Fruit fly (Drosophila melanogaster) whole organism, adult: ENCODE measurements around the gene Sur.

Source experiments
- CG11617 ChIP-seq: fragments of 200-800 bp; sonication (Bioruptor generic); optimal IDR thresholded peaks from 2 replicates; lab custom pipeline; 2017; ENCODE audit warnings: mild to moderate bottlenecking, missing biosample characterization, missing genetic modification reagents, missing genetic modification characterization
- CG14711 ChIP-seq: fragments of 200-800 bp; sonication (Bioruptor generic); optimal IDR thresholded peaks from 2 replicates; lab custom pipeline; 2018; ENCODE audit warnings: missing biosample characterization, mild to moderate bottlenecking, missing genetic modification characterization, moderate library complexity
- CG1620 ChIP-seq: fragments of 200-800 bp; sonication (Bioruptor generic); optimal IDR thresholded peaks from 2 replicates; lab custom pipeline; 2016; ENCODE audit warnings: missing biosample characterization, missing genetic modification characterization
- CG5204 ChIP-seq: fragments of 200-800 bp; sonication (Bioruptor generic); optimal IDR thresholded peaks from 2 replicates; lab custom pipeline; 2016; ENCODE audit warnings: missing biosample characterization, missing genetic modification characterization
- Crg-1 ChIP-seq: fragments of 200-800 bp; sonication (Bioruptor generic); optimal IDR thresholded peaks from 2 replicates; lab custom pipeline; 2016; ENCODE audit warnings: missing biosample characterization, missing genetic modification characterization
- Hr96 ChIP-seq: fragments of 200-800 bp; sonication (Bioruptor generic); optimal IDR thresholded peaks from 2 replicates; lab custom pipeline; 2016; ENCODE audit warnings: missing biosample characterization, missing genetic modification characterization
- Mnt ChIP-seq: fragments of 200-800 bp; sonication (Bioruptor generic); optimal IDR thresholded peaks from 2 replicates; lab custom pipeline; 2016; ENCODE audit warnings: missing biosample characterization, mild to moderate bottlenecking, missing genetic modification characterization
- cic ChIP-seq: fragments of 200-800 bp; sonication (Bioruptor generic); optimal IDR thresholded peaks from 2 replicates; lab custom pipeline; 2017; ENCODE audit warnings: missing biosample characterization, mild to moderate bottlenecking, missing genetic modification characterization, moderate library complexity
- cnc ChIP-seq, 2 experiments: fragments of >200 bp; optimal IDR thresholded peaks; 2 replicates each; lab custom pipeline; 2017
- kay ChIP-seq: fragments of 200-800 bp; sonication (Bioruptor generic); peaks from one replicate; lab custom pipeline; 2016; ENCODE audit warnings: missing biosample characterization, missing genetic modification characterization, borderline replicate concordance
- ovo ChIP-seq: fragments of 200-800 bp; sonication (Bioruptor generic); optimal IDR thresholded peaks from 2 replicates; lab custom pipeline; 2016; ENCODE audit warnings: missing biosample characterization, missing genetic modification characterization
- tj ChIP-seq: fragments of 200-800 bp; sonication (Bioruptor generic); optimal IDR thresholded peaks from 3 replicates; lab custom pipeline; 2017; ENCODE audit warnings: missing biosample characterization, mild to moderate bottlenecking, missing genetic modification characterization, moderate library complexity

dm6 chr2L:10220010-10220409 is 21.1 kb upstream of the Sur start:
- TF ChIP-seq Hr96 (GFP tag; lab: Kevin White, UChicago) = no peak
- no peak for TF ChIP-seq cnc (optimal IDR thresholded peaks at IDR 0.05; lab: Kevin White, UChicago)
- no peak for TF ChIP-seq CG1620 (GFP tag; lab: Kevin White, UChicago)
- no peak for TF ChIP-seq Mnt (GFP tag; lab: Kevin White, UChicago)
- peak; percentile 77 for TF ChIP-seq tj
- no peak for TF ChIP-seq kay (GFP tag; lab: Kevin White, UChicago)
- TF ChIP-seq CG14711 = no peak
- no peak for TF ChIP-seq CG11617
- no peak for TF ChIP-seq cic (GFP tag; lab: Kevin White, UChicago)
- no peak for TF ChIP-seq CG5204 (GFP tag; lab: Kevin White, UChicago)
- TF ChIP-seq ovo (GFP tag; lab: Kevin White, UChicago) = no peak
- no peak for TF ChIP-seq Crg-1
